Fruit fly (Drosophila melanogaster) whole organism, embryonic: Measurements from ENCODE around the gene eIF3i.

Source experiments
- CG11085 ChIP-seq: fragments of 200-800 bp; sonication (Bioruptor generic); IDR thresholded peaks from 2 replicates; pipeline ENCODE4 v1.3.6; 2022; ENCODE audit warnings: missing biosample characterization, missing genetic modification characterization
- CG18262 ChIP-seq: fragments of 200-800 bp; optimal IDR thresholded peaks from 3 replicates; lab custom pipeline; 2019; ENCODE audit warnings: missing biosample characterization, mild to moderate bottlenecking, missing genetic modification characterization, moderate library complexity
- Doc3 ChIP-seq: fragments of 200-800 bp; sonication (Bioruptor generic); IDR thresholded peaks from 3 replicates; pipeline ENCODE4 v1.3.6; 2022; ENCODE audit warnings: missing biosample characterization, missing genetic modification characterization; ENCODE audit not compliant: partially characterized antibody
- Oli ChIP-seq: fragments of 200-800 bp; sonication (Bioruptor generic); optimal IDR thresholded peaks from 2 replicates; lab custom pipeline; 2018; ENCODE audit warnings: missing biosample characterization, mild to moderate bottlenecking, missing genetic modification characterization, moderate library complexity
- Sin3A ChIP-seq: fragments of >200 bp; optimal IDR thresholded peaks from 2 replicates; lab custom pipeline; 2018
- dan ChIP-seq: fragments of 200-800 bp; sonication (Bioruptor generic); IDR thresholded peaks from 2 replicates; pipeline ENCODE4 v1.3.6; 2022; ENCODE audit warnings: missing biosample characterization, missing genetic modification characterization
- hth ChIP-seq: fragments of >200 bp; optimal IDR thresholded peaks from 2 replicates; lab custom pipeline; 2017; ENCODE audit warnings: inconsistent platforms
- kni ChIP-seq: fragments of 200-800 bp; sonication (Bioruptor generic); optimal IDR thresholded peaks from 3 replicates; lab custom pipeline; 2017; ENCODE audit warnings: mild to moderate bottlenecking, missing biosample characterization, missing genetic modification reagents, missing genetic modification characterization
- sisA ChIP-seq: fragments of 200-800 bp; sonication (Bioruptor generic); IDR thresholded peaks from 2 replicates; pipeline ENCODE4 v1.3.6; 2022; ENCODE audit warnings: missing biosample characterization, missing genetic modification characterization

DNA sequence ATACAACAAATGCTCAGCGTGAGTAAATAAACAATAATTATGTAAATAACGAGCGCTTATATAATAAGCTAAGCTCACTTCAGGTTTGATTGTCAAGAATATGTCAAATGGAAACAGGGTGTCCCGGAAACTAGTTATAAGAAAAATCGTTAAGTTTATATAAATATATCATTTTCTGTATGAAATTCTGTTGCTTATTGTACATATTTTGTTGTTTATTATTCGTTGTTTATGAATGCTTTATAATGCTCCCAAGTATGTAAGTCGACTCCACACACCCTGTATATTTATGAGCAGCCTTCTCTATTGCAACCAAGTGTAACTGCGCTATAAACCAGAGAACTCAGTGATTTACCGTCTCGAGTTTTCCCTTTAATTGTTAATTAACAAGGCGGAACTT lies 37.0 kb downstream of the eIF3i start:
- TF ChIP-seq dan, result no peak
- TF ChIP-seq sisA (GFP tag; lab: Robert Waterston, UW), result no peak
- TF ChIP-seq Sin3A (lab: Kevin White, UChicago), result no peak
- TF ChIP-seq Doc3 (GFP tag; lab: Robert Waterston, UW), result no peak
- TF ChIP-seq CG11085 (GFP tag; lab: Robert Waterston, UW), result no peak
- TF ChIP-seq hth (lab: Kevin White, UChicago), result no peak
- TF ChIP-seq Oli (tag; lab: Kevin White, UChicago), result peak; percentile 19
- TF ChIP-seq kni, result no peak
- no peak for TF ChIP-seq CG18262 (tag; lab: Kevin White, UChicago)
